Worm (Caenorhabditis elegans): ENCODE results near the gene T21D12.7.

The T21D12.7 gene

DNA sequence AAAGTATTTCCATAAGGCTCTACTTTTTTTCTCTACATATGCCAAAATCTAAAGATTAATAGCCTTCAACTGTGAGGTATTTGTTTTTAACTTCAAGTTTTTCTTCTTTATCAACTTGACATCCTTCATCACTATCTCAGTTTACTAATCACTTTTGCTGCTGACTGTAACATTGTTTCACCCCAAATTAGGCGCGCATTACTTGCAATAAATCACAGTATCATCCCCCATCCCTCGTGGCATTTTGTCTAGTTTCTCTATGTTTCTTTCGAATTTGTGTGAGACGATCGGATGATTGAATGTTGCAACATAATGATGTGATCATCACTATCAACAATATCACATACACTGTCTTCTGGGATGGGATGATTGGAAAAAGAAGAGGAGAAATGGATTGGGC is 43.8 kb downstream of the T21D12.7 start (continued):
- peak; percentile 51; the same call in 1 of the 2 replicates for TF ChIP-seq ceh-20 (GFP tag; IDR thresholded peaks at IDR 0.05)
- peak; percentile 73 for TF ChIP-seq mxl-3 (GFP tag; optimal IDR thresholded peaks at IDR 0.05)
- TF ChIP-seq jun-1 (tag; optimal IDR thresholded peaks at IDR 0.05) = no peak

DNA sequence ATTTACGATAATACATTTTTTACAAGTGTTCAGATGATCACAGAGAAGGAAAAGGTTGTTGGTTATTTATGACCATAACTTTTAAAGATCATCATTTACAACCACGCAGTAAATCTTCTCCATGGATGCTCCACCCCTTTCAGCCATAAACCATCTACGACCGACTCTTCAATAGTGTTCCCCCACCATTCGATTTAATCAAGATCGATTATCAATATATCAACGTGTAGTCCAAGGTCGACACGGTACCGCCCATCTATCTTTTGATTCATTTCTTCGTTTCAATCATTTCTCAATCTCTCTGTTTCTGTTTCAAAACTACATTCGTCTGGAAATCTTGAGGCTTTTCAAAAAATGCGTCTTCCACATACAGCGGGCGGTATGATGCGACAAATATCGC is 46.4 kb downstream of the T21D12.7 start, which contains the start of gene aass-1:
aass-1 (plus strand) TSS at position 301 of the 400 bp plus-strand sequence.
- peak; percentile 6 for TF ChIP-seq R02D3.7 (tag; optimal IDR thresholded peaks at IDR 0.05)
- TF ChIP-seq nhr-28 (tag; optimal IDR thresholded peaks at IDR 0.05) = peak; percentile 5
- TF ChIP-seq nhr-10 (tag; optimal IDR thresholded peaks at IDR 0.05) = no peak

DNA sequence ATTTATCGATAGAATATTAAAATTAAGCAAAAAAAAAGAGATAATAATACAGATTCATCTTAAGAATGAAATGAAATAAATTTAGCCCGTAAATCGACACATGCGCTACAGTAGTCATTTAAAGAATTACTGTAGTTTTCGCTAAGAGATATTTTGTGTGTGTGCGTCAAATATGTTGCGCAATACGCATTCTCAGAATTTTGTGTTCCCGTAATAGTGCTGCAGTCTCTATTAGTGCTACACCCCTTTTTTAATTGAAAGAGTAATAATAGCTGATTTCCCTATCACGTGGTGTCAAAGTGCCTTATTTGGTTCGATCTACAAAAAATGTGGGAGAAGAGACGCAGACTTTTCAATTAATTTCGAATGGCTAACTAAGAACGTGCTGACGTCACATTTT is 47.0 kb downstream of the T21D12.7 start:
- TF ChIP-seq daf-16 (GFP tag; optimal IDR thresholded peaks at IDR 0.05) = no peak
- no peak for TF ChIP-seq daf-16 (tag; optimal IDR thresholded peaks at IDR 0.05)
- no peak for TF ChIP-seq ctbp-1 (GFP tag; IDR thresholded peaks at IDR 0.05)
- TF ChIP-seq nhr-102 (tag; optimal IDR thresholded peaks at IDR 0.05) = no peak
- no peak for TF ChIP-seq hlh-30 (tag; optimal IDR thresholded peaks at IDR 0.05; ENCODE audit: insufficient read depth)
- no peak for TF ChIP-seq mdt-29 (GFP tag; IDR thresholded peaks at IDR 0.05)
- no peak for TF ChIP-seq hif-1 (tag; optimal IDR thresholded peaks at IDR 0.05)

DNA sequence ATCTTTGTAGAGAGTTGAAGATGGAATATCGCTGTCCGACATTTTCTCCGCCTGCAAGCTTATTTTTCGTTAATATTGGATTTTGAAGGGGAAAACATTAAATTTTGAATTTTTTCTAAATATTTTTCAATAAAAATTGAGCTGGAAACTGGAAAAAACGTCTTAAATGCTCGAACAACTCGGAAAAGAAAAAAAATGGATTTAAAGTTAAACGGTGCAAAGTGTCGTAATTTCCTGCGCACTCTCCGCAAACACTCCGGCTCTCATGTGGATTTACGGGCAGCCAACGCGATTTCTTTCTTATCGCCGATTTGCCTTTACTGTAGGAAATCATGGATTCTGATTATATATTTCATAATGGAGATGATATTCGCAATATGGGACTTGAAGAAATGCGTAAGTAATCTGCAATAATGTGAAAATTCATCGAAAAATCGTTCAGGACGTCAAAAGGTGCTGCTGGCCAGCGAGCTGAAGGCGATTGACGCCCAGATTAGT is 51.0 kb downstream of the T21D12.7 start, which contains the start of the genes fnta-1 and cogc-8:
fnta-1 (minus strand) TSS at position 51 of the 498 bp plus-strand sequence.
cogc-8 (plus strand) TSS at position 195 of the 498 bp plus-strand sequence.
- TF ChIP-seq madf-9 (GFP tag; conservative IDR thresholded peaks at IDR 0.05) (no peak), dpl-1 (GFP tag; optimal IDR thresholded peaks at IDR 0.05) (peak; percentile 49), aha-1 (tag) (peak; percentile 85), ceh-32 (tag; optimal IDR thresholded peaks at IDR 0.05; ENCODE audit: poor library complexity) (no peak), rbr-2 (tag; optimal IDR thresholded peaks at IDR 0.05) (no peak), R02D3.7 (tag; optimal IDR thresholded peaks at IDR 0.05) (peak; percentile 88), dve-1 (tag; optimal IDR thresholded peaks at IDR 0.05; ENCODE audit: insufficient read depth) (peak; percentile 48), nhr-111 (GFP tag; optimal IDR thresholded peaks at IDR 0.05) (no peak), ceh-82 (tag; optimal IDR thresholded peaks at IDR 0.05) (no peak), zip-11 (GFP tag; IDR thresholded peaks at IDR 0.05) (no peak), mep-1 (tag; optimal IDR thresholded peaks at IDR 0.05) (no peak), F37D6.2 (tag; optimal IDR thresholded peaks at IDR 0.05) (no peak), lsy-2 (tag; optimal IDR thresholded peaks at IDR 0.05) (peak in 1 of 2 experiments; percentile 37), mes-2 (tag; optimal IDR thresholded peaks at IDR 0.05; ENCODE audit: poor library complexity, severe bottlenecking) (peak; percentile 62), T26A8.4 (GFP tag; IDR thresholded peaks at IDR 0.05) (no peak), tag-97 (GFP tag; IDR thresholded peaks at IDR 0.05) (no peak), Y5F2A.4 (GFP tag; optimal IDR thresholded peaks at IDR 0.05) (no peak), lim-7 (GFP tag; IDR thresholded peaks at IDR 0.05) (no peak), T20F7.1 (GFP tag; optimal IDR thresholded peaks at IDR 0.05) (no peak), ZK546.5 (tag; optimal IDR thresholded peaks at IDR 0.05) (no peak)

Measured in whole organism, L4 larva.